Worm (Caenorhabditis elegans): ENCODE measurements around the gene ZC239.20.
"Not testable (repeated sequence)": the region's sequence is repeated elsewhere in the genome, so short reads cannot be mapped to it uniquely, and the experiment has no call there.

ce11 chrII:3201242-3201641, 5.1 kb downstream of the ZC239.20 start, which contains the start of gene sri-48:
- not testable (repeated sequence) for TF ChIP-seq nhr-11 (tag; optimal IDR thresholded peaks at IDR 0.05); snu-23 (GFP tag; optimal IDR thresholded peaks at IDR 0.05); fkh-10 (GFP tag; optimal IDR thresholded peaks at IDR 0.05); isw-1 (GFP tag; IDR thresholded peaks at IDR 0.05); ztf-4 (tag; optimal IDR thresholded peaks at IDR 0.05); unc-62 (GFP tag; optimal IDR thresholded peaks at IDR 0.05); dsc-1 (tag; optimal IDR thresholded peaks at IDR 0.05); swsn-7 (tag; optimal IDR thresholded peaks at IDR 0.05); pag-3 (tag; optimal IDR thresholded peaks at IDR 0.05; ENCODE audit: borderline replicate concordance, insufficient read depth); grh-1 (GFP tag; IDR thresholded peaks at IDR 0.05); ceh-90 (tag; optimal IDR thresholded peaks at IDR 0.05); ets-5 (GFP tag; IDR thresholded peaks at IDR 0.05)

Measured in whole organism, L1 larva.